Worm (Caenorhabditis elegans) whole organism, mixed stage, embryonic: ENCODE data around the gene T03G6.3.

ENCODE experiments used
- M03D4.4 ChIP-seq: sonication (generic microtip); optimal IDR thresholded peaks from 2 replicates; lab custom pipeline; 2017; ENCODE audit warnings: mild to moderate bottlenecking, missing genetic modification characterization, missing compliant biosample characterization
- bed-3 ChIP-seq: fragments of 200-800 bp; sonication (Bioruptor generic); optimal IDR thresholded peaks from 3 replicates; lab custom pipeline; 2018; ENCODE audit warnings: mild to moderate bottlenecking, missing genetic modification characterization, moderate library complexity, missing compliant biosample characterization
- blmp-1 ChIP-seq: fragments of 150-350 bp; optimal IDR thresholded peaks from 2 replicates; lab custom pipeline; 2014; ENCODE audit warnings: missing biosample characterization, missing genetic modification characterization
- ceh-39 ChIP-seq: fragments of 150-350 bp; optimal IDR thresholded peaks from 2 replicates; lab custom pipeline; 2014; ENCODE audit warnings: missing biosample characterization, missing genetic modification characterization
- ceh-43 ChIP-seq: fragments of 200-800 bp; sonication (Bioruptor generic); optimal IDR thresholded peaks from 2 replicates; lab custom pipeline; 2018; ENCODE audit warnings: mild to moderate bottlenecking, missing genetic modification characterization, moderate library complexity, missing compliant biosample characterization
- ceh-83 ChIP-seq: fragments of 200-800 bp; sonication (Bioruptor generic); optimal IDR thresholded peaks from 2 replicates; lab custom pipeline; 2018; ENCODE audit warnings: mild to moderate bottlenecking, missing genetic modification characterization, missing compliant biosample characterization
- ces-1 ChIP-seq: fragments of 150-350 bp; optimal IDR thresholded peaks from 2 replicates; lab custom pipeline; 2014; ENCODE audit warnings: missing biosample characterization, missing genetic modification reagents, missing genetic modification characterization
- cnd-1 ChIP-seq: fragments of 200-800 bp; sonication (Bioruptor generic); optimal IDR thresholded peaks from 2 replicates; lab custom pipeline; 2018; ENCODE audit warnings: mild to moderate bottlenecking, missing genetic modification characterization, missing compliant biosample characterization
- drap-1 ChIP-seq: fragments of 200-800 bp; sonication (Bioruptor generic); optimal IDR thresholded peaks from 3 replicates; lab custom pipeline; 2018; ENCODE audit warnings: mild to moderate bottlenecking, missing genetic modification characterization, missing compliant biosample characterization
- elt-1 ChIP-seq: sonication (generic microtip); optimal IDR thresholded peaks from 2 replicates; lab custom pipeline; 2017; ENCODE audit warnings: missing genetic modification characterization, mild to moderate bottlenecking, missing compliant biosample characterization, antibody characterized with exemption, moderate library complexity, borderline replicate concordance; ENCODE audit not compliant: insufficient read depth
- elt-3 ChIP-seq: fragments of 150-350 bp; optimal IDR thresholded peaks from 2 replicates; lab custom pipeline; 2014; ENCODE audit warnings: missing biosample characterization, missing genetic modification characterization
- flh-1 ChIP-seq: fragments of 200-800 bp; sonication (Bioruptor generic); optimal IDR thresholded peaks from 2 replicates; lab custom pipeline; 2018; ENCODE audit warnings: mild to moderate bottlenecking, missing genetic modification characterization, moderate library complexity, missing compliant biosample characterization
- ham-2 ChIP-seq: fragments of 200-800 bp; sonication (Bioruptor generic); optimal IDR thresholded peaks from 2 replicates; lab custom pipeline; 2018; ENCODE audit warnings: mild to moderate bottlenecking, missing genetic modification characterization, missing compliant biosample characterization
- hlh-1 ChIP-seq: fragments of 150-350 bp; optimal IDR thresholded peaks from 2 replicates; lab custom pipeline; 2014; ENCODE audit warnings: missing biosample characterization, missing genetic modification reagents, missing genetic modification characterization
- lin-13 ChIP-seq: fragments of 150-350 bp; optimal IDR thresholded peaks from 2 replicates; lab custom pipeline; 2014; ENCODE audit warnings: missing biosample characterization, missing genetic modification characterization
- lin-32 ChIP-seq: fragments of 200-800 bp; sonication (Bioruptor generic); optimal IDR thresholded peaks from 2 replicates; lab custom pipeline; 2018; ENCODE audit warnings: mild to moderate bottlenecking, missing genetic modification characterization, missing compliant biosample characterization
- lsy-2 ChIP-seq: fragments of 150-350 bp; optimal IDR thresholded peaks from 2 replicates; lab custom pipeline; 2014; ENCODE audit warnings: missing biosample characterization, missing genetic modification characterization
- mab-5 ChIP-seq: fragments of 150-350 bp; optimal IDR thresholded peaks from 2 replicates; lab custom pipeline; 2014; ENCODE audit warnings: missing biosample characterization, missing genetic modification characterization
- mep-1 ChIP-seq: fragments of 150-350 bp; optimal IDR thresholded peaks from 2 replicates; lab custom pipeline; 2017; ENCODE audit warnings: missing biosample characterization, missing genetic modification reagents, missing genetic modification characterization, inconsistent platforms
- mls-2 ChIP-seq: sonication (generic microtip); optimal IDR thresholded peaks from 2 replicates; lab custom pipeline; 2016; ENCODE audit warnings: mild to moderate bottlenecking, missing genetic modification characterization, moderate library complexity, missing compliant biosample characterization
- nhr-12 ChIP-seq: fragments of 150-350 bp; optimal IDR thresholded peaks from 2 replicates; lab custom pipeline; 2014; ENCODE audit warnings: missing biosample characterization, missing genetic modification characterization
- nhr-2 ChIP-seq: fragments of 150-350 bp; optimal IDR thresholded peaks from 2 replicates; lab custom pipeline; 2014; ENCODE audit warnings: missing biosample characterization, missing genetic modification characterization
- nhr-237 ChIP-seq: fragments of 150-350 bp; optimal IDR thresholded peaks from 2 replicates; lab custom pipeline; 2014; ENCODE audit warnings: missing biosample characterization, missing genetic modification characterization
- nhr-28 ChIP-seq: fragments of 150-350 bp; optimal IDR thresholded peaks from 2 replicates; lab custom pipeline; 2014; ENCODE audit warnings: missing biosample characterization, missing genetic modification characterization
- nhr-76 ChIP-seq: sonication (generic microtip); optimal IDR thresholded peaks from 2 replicates; lab custom pipeline; 2017; ENCODE audit warnings: missing biosample characterization, missing genetic modification characterization
- pha-4 ChIP-seq: fragments of 150-350 bp; optimal IDR thresholded peaks from 2 replicates; lab custom pipeline; 2018; ENCODE audit warnings: missing biosample characterization, missing genetic modification reagents, missing genetic modification characterization
- sem-2 ChIP-seq: fragments of 200-800 bp; sonication (Bioruptor generic); optimal IDR thresholded peaks from 2 replicates; lab custom pipeline; 2018; ENCODE audit warnings: mild to moderate bottlenecking, missing genetic modification characterization, missing compliant biosample characterization
- snpc-4 ChIP-seq: fragments of 150-350 bp; optimal IDR thresholded peaks from 2 replicates; lab custom pipeline; 2014; ENCODE audit warnings: missing biosample characterization, missing genetic modification characterization
- sptf-1 ChIP-seq: sonication (generic microtip); optimal IDR thresholded peaks from 2 replicates; lab custom pipeline; 2017; ENCODE audit warnings: mild to moderate bottlenecking, missing genetic modification characterization, moderate library complexity, missing compliant biosample characterization
- tbx-8 ChIP-seq: fragments of 200-800 bp; sonication (Bioruptor generic); optimal IDR thresholded peaks from 2 replicates; lab custom pipeline; 2018; ENCODE audit warnings: mild to moderate bottlenecking, missing genetic modification characterization, moderate library complexity, missing compliant biosample characterization
- unc-120 ChIP-seq: sonication (generic microtip); optimal IDR thresholded peaks from 2 replicates; lab custom pipeline; 2017; ENCODE audit warnings: missing genetic modification characterization, missing compliant biosample characterization; ENCODE audit not compliant: poor library complexity, severe bottlenecking
- unc-39 ChIP-seq: fragments of 150-350 bp; optimal IDR thresholded peaks from 2 replicates; lab custom pipeline; 2014; ENCODE audit warnings: missing biosample characterization, missing genetic modification characterization
- unc-62 ChIP-seq: fragments of 150-350 bp; optimal IDR thresholded peaks from 2 replicates; lab custom pipeline; 2014; ENCODE audit warnings: missing biosample characterization, missing genetic modification reagents, missing genetic modification characterization
- zip-8 ChIP-seq: fragments of 150-350 bp; optimal IDR thresholded peaks from 2 replicates; lab custom pipeline; 2014; ENCODE audit warnings: missing biosample characterization, missing genetic modification characterization
- ztf-11 ChIP-seq: fragments of 150-350 bp; optimal IDR thresholded peaks from 2 replicates; lab custom pipeline; 2014; ENCODE audit warnings: missing biosample characterization, missing genetic modification characterization

Gene T03G6.3

DNA sequence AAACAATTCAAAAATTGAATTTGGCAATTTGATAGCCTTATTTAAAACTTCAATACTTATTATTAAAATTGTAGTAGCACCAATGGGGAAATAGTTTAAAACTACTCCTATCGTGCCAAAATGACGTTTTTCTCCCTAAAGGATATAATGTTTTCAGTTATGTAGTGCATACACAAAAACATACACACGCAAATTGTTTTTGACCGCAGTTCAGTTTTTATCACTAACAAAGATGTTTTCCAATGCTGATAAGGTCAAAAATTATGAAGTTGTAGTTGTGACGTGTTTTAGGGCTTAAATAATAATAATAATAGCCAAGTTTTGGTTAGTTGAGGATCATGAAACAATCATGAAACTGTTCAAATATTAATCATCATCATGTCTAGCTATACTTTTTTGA, 25.5 kb downstream of the T03G6.3 start:
- TF ChIP-seq pha-4 (no peak), unc-120 (tag; lab: Kevin White, UChicago) (no peak), mep-1 (tag; lab: Kevin White, UChicago) (no peak), ztf-11 (tag; lab: Kevin White, UChicago) (no peak), drap-1 (no peak), elt-3 (no peak), flh-1 (GFP tag; lab: Kevin White, UChicago) (no peak), snpc-4 (tag; lab: Kevin White, UChicago) (no peak), ceh-83 (GFP tag; lab: Kevin White, UChicago) (no peak), sem-2 (GFP tag; lab: Kevin White, UChicago) (no peak), nhr-12 (no peak), ceh-39 (tag; lab: Kevin White, UChicago) (no peak), ham-2 (GFP tag; lab: Kevin White, UChicago) (no peak), lsy-2 (tag; lab: Kevin White, UChicago) (no peak), lin-13 (no peak), cnd-1 (tag; lab: Kevin White, UChicago) (no peak), hlh-1 (tag; lab: Kevin White, UChicago) (no peak), lin-32 (no peak)
- TF ChIP-seq, all 35 proteins: peak for 0

DNA sequence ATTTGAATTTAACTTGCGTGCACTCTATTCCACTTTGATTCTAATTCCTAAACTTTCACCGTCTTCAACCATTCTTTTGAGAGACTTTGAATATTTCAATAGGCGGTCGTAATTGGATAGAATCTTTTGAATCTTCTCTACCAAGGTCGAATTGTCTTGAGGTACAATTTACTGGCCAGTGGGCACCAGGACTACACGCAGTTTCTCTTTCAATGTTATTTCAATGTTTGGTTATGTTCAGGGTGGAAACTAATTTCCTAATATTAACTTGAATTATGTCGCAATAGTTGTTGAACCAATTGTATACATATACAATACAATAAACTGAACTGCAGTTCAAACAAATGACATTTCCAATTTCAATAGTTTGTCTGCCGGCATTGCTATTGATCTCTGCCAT, 27.5 kb downstream of the T03G6.3 start:
- no peak for TF ChIP-seq drap-1
- TF ChIP-seq flh-1 (GFP tag; lab: Kevin White, UChicago): no peak
- TF ChIP-seq elt-3: no peak
- no peak for TF ChIP-seq ham-2 (GFP tag; lab: Kevin White, UChicago)
- no peak for TF ChIP-seq M03D4.4 (tag; lab: Kevin White, UChicago)
- no peak for TF ChIP-seq ztf-11 (tag; lab: Kevin White, UChicago)
- TF ChIP-seq bed-3: no peak

DNA sequence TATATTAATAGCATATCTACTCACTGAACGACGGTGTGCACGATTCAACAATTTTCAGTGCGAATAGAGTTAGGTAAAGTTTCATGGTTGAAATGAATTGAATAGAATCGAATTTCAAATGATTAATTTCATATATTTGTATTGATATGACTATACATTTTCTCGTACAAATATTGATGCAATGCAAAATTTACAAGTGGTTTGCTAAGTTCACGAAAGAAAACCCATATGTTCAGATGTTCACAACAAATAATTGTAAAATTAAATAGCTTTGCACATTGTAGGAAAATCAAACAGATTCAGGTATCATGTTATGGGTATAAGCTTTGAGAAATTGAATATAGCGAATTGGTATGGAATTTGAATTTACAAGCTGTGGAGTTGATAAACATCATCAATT, 29.9 kb downstream of the T03G6.3 start, which contains the start of gene H01M10.2:
Gene H01M10.2 (minus strand): TSS at position 101 of the 400 bp plus-strand sequence.
- TF ChIP-seq ceh-83 (GFP tag; lab: Kevin White, UChicago): no peak
- TF ChIP-seq nhr-237 (tag; lab: Kevin White, UChicago): no peak
- no peak for TF ChIP-seq zip-8 (tag; lab: Kevin White, UChicago)
- no peak for TF ChIP-seq elt-3

DNA sequence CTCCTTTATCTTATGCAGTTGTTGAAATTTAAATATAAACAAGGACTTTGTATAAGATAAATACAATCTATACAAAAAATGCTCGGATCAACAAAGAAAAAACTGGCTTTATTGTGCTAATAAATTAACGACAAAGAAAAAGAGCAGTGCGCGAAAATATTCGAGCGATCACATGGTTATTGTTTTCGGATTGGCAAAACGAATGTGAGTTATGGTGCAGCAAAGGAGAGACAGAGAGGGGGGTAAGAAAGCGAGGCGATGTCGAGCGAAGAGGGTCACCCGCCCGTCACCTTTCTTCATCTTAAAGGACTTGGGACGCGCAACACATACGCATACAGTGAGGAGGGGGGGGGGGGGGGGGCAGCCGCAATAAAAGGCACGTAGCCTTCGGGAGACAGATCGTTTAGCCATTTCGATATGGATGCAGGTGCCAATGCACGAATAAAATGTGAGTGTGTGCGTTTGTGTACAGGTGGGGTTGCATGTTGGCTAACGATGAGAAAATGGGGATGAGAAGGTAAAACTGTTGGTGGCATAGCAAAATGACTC, 32.3 kb downstream of the T03G6.3 start:
- TF ChIP-seq zip-8 (tag; lab: Kevin White, UChicago) (no peak), lsy-2 (tag; lab: Kevin White, UChicago) (no peak), drap-1 (no peak), tbx-8 (GFP tag; lab: Kevin White, UChicago) (no peak), sem-2 (GFP tag; lab: Kevin White, UChicago) (no peak), nhr-237 (tag; lab: Kevin White, UChicago) (no peak), sptf-1 (tag; lab: Kevin White, UChicago) (peak; percentile 59), mab-5 (no peak), nhr-76 (tag; lab: Kevin White, UChicago) (no peak), ceh-83 (GFP tag; lab: Kevin White, UChicago) (no peak), ceh-43 (no peak), M03D4.4 (tag; lab: Kevin White, UChicago) (peak; percentile 4), unc-62 (no peak), snpc-4 (tag; lab: Kevin White, UChicago) (no peak), ztf-11 (tag; lab: Kevin White, UChicago) (no peak), ham-2 (GFP tag; lab: Kevin White, UChicago) (peak; percentile 96), pha-4 (no peak), ces-1 (GFP tag; lab: Kevin White, UChicago) (no peak), ceh-39 (tag; lab: Kevin White, UChicago) (no peak), nhr-2 (peak; percentile 61), unc-120 (tag; lab: Kevin White, UChicago) (no peak), flh-1 (GFP tag; lab: Kevin White, UChicago) (no peak), cnd-1 (tag; lab: Kevin White, UChicago) (peak; percentile 49), hlh-1 (tag; lab: Kevin White, UChicago) (no peak), bed-3 (no peak), mls-2 (tag; lab: Kevin White, UChicago) (peak; percentile 71), blmp-1 (tag; lab: Kevin White, UChicago) (no peak), lin-13 (no peak), nhr-28 (no peak), lin-32 (no peak), elt-3 (no peak), nhr-12 (no peak), mep-1 (tag; lab: Kevin White, UChicago) (no peak), elt-1 (tag; lab: Kevin White, UChicago) (no peak), unc-39 (tag; lab: Kevin White, UChicago) (no peak)
